Worm (Caenorhabditis elegans) whole organism, late embryonic: Measurements from ENCODE around the gene M110.8.

Experiments
- F13H6.1 ChIP-seq: sonication (generic microtip); optimal IDR thresholded peaks from 2 replicates; lab custom pipeline; 2016; ENCODE audit warnings: missing genetic modification characterization, missing compliant biosample characterization
- che-1 ChIP-seq: sonication (generic microtip); optimal IDR thresholded peaks from 2 replicates; lab custom pipeline; 2016; ENCODE audit warnings: mild to moderate bottlenecking, missing genetic modification characterization, missing compliant biosample characterization
- elt-4 ChIP-seq: sonication (generic microtip); optimal IDR thresholded peaks from 2 replicates; lab custom pipeline; 2016; ENCODE audit warnings: missing genetic modification characterization, missing compliant biosample characterization
- fkh-10 ChIP-seq: fragments of 150-350 bp; optimal IDR thresholded peaks from 2 replicates; lab custom pipeline; 2014; ENCODE audit warnings: missing biosample characterization, missing genetic modification reagents, missing genetic modification characterization
- nhr-11 ChIP-seq: fragments of 150-350 bp; optimal IDR thresholded peaks from 2 replicates; lab custom pipeline; 2014; ENCODE audit warnings: missing biosample characterization, missing genetic modification characterization
- pha-4 ChIP-seq: fragments of 150-350 bp; optimal IDR thresholded peaks from 2 replicates; lab custom pipeline; 2018; ENCODE audit warnings: missing biosample characterization, missing genetic modification reagents, missing genetic modification characterization

DNA sequence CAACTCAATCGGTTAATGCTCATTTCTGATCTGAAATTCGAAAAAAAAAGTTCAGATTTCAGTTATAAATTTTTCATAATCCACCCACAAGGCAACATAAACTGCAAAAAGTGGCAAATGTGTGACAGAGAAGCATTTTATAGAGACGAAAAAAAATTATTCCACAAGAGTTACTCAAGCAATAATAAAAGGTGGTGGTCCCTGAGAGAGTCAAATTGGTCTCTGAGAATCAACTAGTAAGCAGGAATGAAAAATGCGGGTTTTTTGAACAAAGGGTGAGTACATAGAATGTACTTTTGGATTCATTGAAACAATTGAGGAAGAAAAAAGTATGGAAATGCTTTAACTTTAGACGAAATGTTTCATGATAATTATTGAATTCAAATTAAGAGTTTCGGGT, 39.0 kb downstream of the M110.8 start, which contains the start of gene T05C12.11:
- TF ChIP-seq elt-4 (tag; lab: Kevin White, UChicago) (no peak), nhr-11 (tag; lab: Kevin White, UChicago) (no peak), pha-4 (tag; lab: Kevin White, UChicago) (no peak), fkh-10 (no peak), F13H6.1 (tag; lab: Kevin White, UChicago) (no peak), che-1 (tag; lab: Kevin White, UChicago) (no peak)
